Worm (Caenorhabditis elegans): Measurements from ENCODE around the gene nhr-43.

Gene nhr-43

ce11 chrIV:11892545-11892944 lies 6.8 kb upstream of the nhr-43 start:
- TF ChIP-seq unc-62 (GFP tag; optimal IDR thresholded peaks at IDR 0.05) (no peak), akir-1 (GFP tag; optimal IDR thresholded peaks at IDR 0.05) (no peak), madf-10 (tag; optimal IDR thresholded peaks at IDR 0.05) (no peak), zfh-2 (GFP tag; conservative IDR thresholded peaks at IDR 0.05) (no peak), ztf-18 (tag; optimal IDR thresholded peaks at IDR 0.05) (no peak), ceh-58 (GFP tag; IDR thresholded peaks at IDR 0.05) (no peak), hsf-1 (GFP tag; IDR thresholded peaks at IDR 0.05) (no peak), rcor-1 (GFP tag; IDR thresholded peaks at IDR 0.05) (no peak), nhr-120 (GFP tag; IDR thresholded peaks at IDR 0.05) (no peak), lin-54 (GFP tag; optimal IDR thresholded peaks at IDR 0.05) (no peak), Y56A3A.18 (GFP tag; IDR thresholded peaks at IDR 0.05) (no peak), lsl-1 (GFP tag; optimal IDR thresholded peaks at IDR 0.05) (no peak), nhr-80 (tag; optimal IDR thresholded peaks at IDR 0.05) (no peak)

- no peak for TF ChIP-seq ceh-27 (GFP tag; optimal IDR thresholded peaks at IDR 0.05)
- TF ChIP-seq tbx-9 (tag; optimal IDR thresholded peaks at IDR 0.05; ENCODE audit: borderline replicate concordance): no peak
- TF ChIP-seq hlh-12 (tag; optimal IDR thresholded peaks at IDR 0.05): no peak
- TF ChIP-seq madf-3 (GFP tag; IDR thresholded peaks at IDR 0.05): no peak
- no peak for TF ChIP-seq athp-1 (tag; optimal IDR thresholded peaks at IDR 0.05)
- no peak for TF ChIP-seq nfya-2 (GFP tag; IDR thresholded peaks at IDR 0.05)
- no peak for TF ChIP-seq B0019.2 (GFP tag; conservative IDR thresholded peaks at IDR 0.05)
- TF ChIP-seq lin-54 (GFP tag; optimal IDR thresholded peaks at IDR 0.05): no peak
- no peak for TF ChIP-seq C17E4.6 (GFP tag; IDR thresholded peaks at IDR 0.05)
- no peak for TF ChIP-seq lin-26 (GFP tag; IDR thresholded peaks at IDR 0.05)
- TF ChIP-seq gei-17 (GFP tag; optimal IDR thresholded peaks at IDR 0.05): no peak
- TF ChIP-seq F55B11.4 (tag; optimal IDR thresholded peaks at IDR 0.05; ENCODE audit: borderline replicate concordance, insufficient read depth): no peak
- TF ChIP-seq hlh-26 (GFP tag; conservative IDR thresholded peaks at IDR 0.05): no peak
- TF ChIP-seq nhr-179 (tag; optimal IDR thresholded peaks at IDR 0.05): no peak
Observed at ce11 chrIV:11893336-11893735, 6.1 kb upstream of the nhr-43 start.

ce11 chrIV:11897710-11898109 lies 1.7 kb upstream of the nhr-43 start:
- TF ChIP-seq nhr-80 (tag; optimal IDR thresholded peaks at IDR 0.05) (peak; percentile 38), K12H6.12 (tag; optimal IDR thresholded peaks at IDR 0.05) (no peak)

ce11 chrIV:11900399-11900798 lies 1.0 kb downstream of the nhr-43 start:
- TF ChIP-seq F57A8.1 (GFP tag; optimal IDR thresholded peaks at IDR 0.05) (no peak), F52B5.7 (tag; optimal IDR thresholded peaks at IDR 0.05) (no peak), snpc-3.4 (tag; optimal IDR thresholded peaks at IDR 0.05) (no peak), hlh-12 (tag; optimal IDR thresholded peaks at IDR 0.05) (no peak), mes-4 (tag; optimal IDR thresholded peaks at IDR 0.05) (no peak), ceh-27 (GFP tag; optimal IDR thresholded peaks at IDR 0.05) (no peak)

ce11 chrIV:11901215-11901614 lies 1.8 kb downstream of the nhr-43 start:
- TF ChIP-seq ztf-26 (tag; optimal IDR thresholded peaks at IDR 0.05): peak; percentile 30
- no peak for TF ChIP-seq F57A8.1 (GFP tag; optimal IDR thresholded peaks at IDR 0.05)

ce11 chrIV:11902832-11903231 lies 3.4 kb downstream of the nhr-43 start:
- TF ChIP-seq nhr-80 (tag; optimal IDR thresholded peaks at IDR 0.05): peak; percentile 1
- no peak for TF ChIP-seq hmg-20 (GFP tag; IDR thresholded peaks at IDR 0.05)
